Fruit fly (Drosophila melanogaster) whole organism, adult: Measurements from ENCODE around the gene CG43155.

Experiments
- CG12768 ChIP-seq: fragments of 200-800 bp; sonication (Bioruptor generic); optimal IDR thresholded peaks from 2 replicates; lab custom pipeline; 2017; ENCODE audit warnings: missing biosample characterization, missing genetic modification characterization, mild to moderate bottlenecking, moderate library complexity, missing genetic modification reagents
- CG5204 ChIP-seq: fragments of 200-800 bp; sonication (Bioruptor generic); optimal IDR thresholded peaks from 2 replicates; lab custom pipeline; 2016; ENCODE audit warnings: missing biosample characterization, missing genetic modification characterization
- CG7101 ChIP-seq: fragments of 200-800 bp; sonication (Bioruptor generic); optimal IDR thresholded peaks from 2 replicates; lab custom pipeline; 2018; ENCODE audit warnings: missing biosample characterization, mild to moderate bottlenecking, missing genetic modification characterization, moderate library complexity
- Crg-1 ChIP-seq: fragments of 200-800 bp; sonication (Bioruptor generic); optimal IDR thresholded peaks from 2 replicates; lab custom pipeline; 2016; ENCODE audit warnings: missing biosample characterization, missing genetic modification characterization
- cnc ChIP-seq, 2 experiments: fragments of >200 bp; optimal IDR thresholded peaks; 2 replicates each; lab custom pipeline; 2017

dm6 chrX:11450406-11450805 lies 9.2 kb upstream of the CG43155 start:
- TF ChIP-seq CG12768 (GFP tag; lab: Kevin White, UChicago): no peak
- TF ChIP-seq Crg-1 (GFP tag; lab: Kevin White, UChicago): no peak
- TF ChIP-seq cnc (optimal IDR thresholded peaks at IDR 0.05; lab: Kevin White, UChicago): no peak
- no peak for TF ChIP-seq CG5204
- no peak for TF ChIP-seq CG7101
